Worm (Caenorhabditis elegans) whole organism, mixed stage, embryonic: Measurements from ENCODE around the gene lgc-36.

Source experiments
- M03D4.4 ChIP-seq: sonication (generic microtip); optimal IDR thresholded peaks from 2 replicates; lab custom pipeline; 2017; ENCODE audit warnings: mild to moderate bottlenecking, missing genetic modification characterization, missing compliant biosample characterization
- blmp-1 ChIP-seq: fragments of 150-350 bp; optimal IDR thresholded peaks from 2 replicates; lab custom pipeline; 2014; ENCODE audit warnings: missing biosample characterization, missing genetic modification characterization
- ceh-39 ChIP-seq: fragments of 150-350 bp; optimal IDR thresholded peaks from 2 replicates; lab custom pipeline; 2014; ENCODE audit warnings: missing biosample characterization, missing genetic modification characterization
- ceh-43 ChIP-seq: fragments of 200-800 bp; sonication (Bioruptor generic); optimal IDR thresholded peaks from 2 replicates; lab custom pipeline; 2018; ENCODE audit warnings: mild to moderate bottlenecking, missing genetic modification characterization, moderate library complexity, missing compliant biosample characterization
- ceh-83 ChIP-seq: fragments of 200-800 bp; sonication (Bioruptor generic); optimal IDR thresholded peaks from 2 replicates; lab custom pipeline; 2018; ENCODE audit warnings: mild to moderate bottlenecking, missing genetic modification characterization, missing compliant biosample characterization
- ces-1 ChIP-seq: fragments of 150-350 bp; optimal IDR thresholded peaks from 2 replicates; lab custom pipeline; 2014; ENCODE audit warnings: missing biosample characterization, missing genetic modification reagents, missing genetic modification characterization
- elt-1 ChIP-seq: sonication (generic microtip); optimal IDR thresholded peaks from 2 replicates; lab custom pipeline; 2017; ENCODE audit warnings: missing genetic modification characterization, mild to moderate bottlenecking, missing compliant biosample characterization, antibody characterized with exemption, moderate library complexity, borderline replicate concordance; ENCODE audit not compliant: insufficient read depth
- elt-3 ChIP-seq: fragments of 150-350 bp; optimal IDR thresholded peaks from 2 replicates; lab custom pipeline; 2014; ENCODE audit warnings: missing biosample characterization, missing genetic modification characterization
- flh-1 ChIP-seq: fragments of 200-800 bp; sonication (Bioruptor generic); optimal IDR thresholded peaks from 2 replicates; lab custom pipeline; 2018; ENCODE audit warnings: mild to moderate bottlenecking, missing genetic modification characterization, moderate library complexity, missing compliant biosample characterization
- ham-2 ChIP-seq: fragments of 200-800 bp; sonication (Bioruptor generic); optimal IDR thresholded peaks from 2 replicates; lab custom pipeline; 2018; ENCODE audit warnings: mild to moderate bottlenecking, missing genetic modification characterization, missing compliant biosample characterization
- hlh-1 ChIP-seq: fragments of 150-350 bp; optimal IDR thresholded peaks from 2 replicates; lab custom pipeline; 2014; ENCODE audit warnings: missing biosample characterization, missing genetic modification reagents, missing genetic modification characterization
- lin-13 ChIP-seq: fragments of 150-350 bp; optimal IDR thresholded peaks from 2 replicates; lab custom pipeline; 2014; ENCODE audit warnings: missing biosample characterization, missing genetic modification characterization
- lin-32 ChIP-seq: fragments of 200-800 bp; sonication (Bioruptor generic); optimal IDR thresholded peaks from 2 replicates; lab custom pipeline; 2018; ENCODE audit warnings: mild to moderate bottlenecking, missing genetic modification characterization, missing compliant biosample characterization
- lsy-2 ChIP-seq: fragments of 150-350 bp; optimal IDR thresholded peaks from 2 replicates; lab custom pipeline; 2014; ENCODE audit warnings: missing biosample characterization, missing genetic modification characterization
- mab-5 ChIP-seq: fragments of 150-350 bp; optimal IDR thresholded peaks from 2 replicates; lab custom pipeline; 2014; ENCODE audit warnings: missing biosample characterization, missing genetic modification characterization
- mep-1 ChIP-seq: fragments of 150-350 bp; optimal IDR thresholded peaks from 2 replicates; lab custom pipeline; 2017; ENCODE audit warnings: missing biosample characterization, missing genetic modification reagents, missing genetic modification characterization, inconsistent platforms
- mls-2 ChIP-seq: sonication (generic microtip); optimal IDR thresholded peaks from 2 replicates; lab custom pipeline; 2016; ENCODE audit warnings: mild to moderate bottlenecking, missing genetic modification characterization, moderate library complexity, missing compliant biosample characterization
- nhr-12 ChIP-seq: fragments of 150-350 bp; optimal IDR thresholded peaks from 2 replicates; lab custom pipeline; 2014; ENCODE audit warnings: missing biosample characterization, missing genetic modification characterization
- nhr-2 ChIP-seq: fragments of 150-350 bp; optimal IDR thresholded peaks from 2 replicates; lab custom pipeline; 2014; ENCODE audit warnings: missing biosample characterization, missing genetic modification characterization
- nhr-237 ChIP-seq: fragments of 150-350 bp; optimal IDR thresholded peaks from 2 replicates; lab custom pipeline; 2014; ENCODE audit warnings: missing biosample characterization, missing genetic modification characterization
- nhr-76 ChIP-seq: sonication (generic microtip); optimal IDR thresholded peaks from 2 replicates; lab custom pipeline; 2017; ENCODE audit warnings: missing biosample characterization, missing genetic modification characterization
- pha-4 ChIP-seq: fragments of 150-350 bp; optimal IDR thresholded peaks from 2 replicates; lab custom pipeline; 2018; ENCODE audit warnings: missing biosample characterization, missing genetic modification reagents, missing genetic modification characterization
- snpc-4 ChIP-seq: fragments of 150-350 bp; optimal IDR thresholded peaks from 2 replicates; lab custom pipeline; 2014; ENCODE audit warnings: missing biosample characterization, missing genetic modification characterization
- sptf-1 ChIP-seq: sonication (generic microtip); optimal IDR thresholded peaks from 2 replicates; lab custom pipeline; 2017; ENCODE audit warnings: mild to moderate bottlenecking, missing genetic modification characterization, moderate library complexity, missing compliant biosample characterization
- tbx-8 ChIP-seq: fragments of 200-800 bp; sonication (Bioruptor generic); optimal IDR thresholded peaks from 2 replicates; lab custom pipeline; 2018; ENCODE audit warnings: mild to moderate bottlenecking, missing genetic modification characterization, moderate library complexity, missing compliant biosample characterization
- unc-39 ChIP-seq: fragments of 150-350 bp; optimal IDR thresholded peaks from 2 replicates; lab custom pipeline; 2014; ENCODE audit warnings: missing biosample characterization, missing genetic modification characterization
- unc-62 ChIP-seq: fragments of 150-350 bp; optimal IDR thresholded peaks from 2 replicates; lab custom pipeline; 2014; ENCODE audit warnings: missing biosample characterization, missing genetic modification reagents, missing genetic modification characterization
- zip-8 ChIP-seq: fragments of 150-350 bp; optimal IDR thresholded peaks from 2 replicates; lab custom pipeline; 2014; ENCODE audit warnings: missing biosample characterization, missing genetic modification characterization
- ztf-11 ChIP-seq: fragments of 150-350 bp; optimal IDR thresholded peaks from 2 replicates; lab custom pipeline; 2014; ENCODE audit warnings: missing biosample characterization, missing genetic modification characterization

The lgc-36 gene

DNA sequence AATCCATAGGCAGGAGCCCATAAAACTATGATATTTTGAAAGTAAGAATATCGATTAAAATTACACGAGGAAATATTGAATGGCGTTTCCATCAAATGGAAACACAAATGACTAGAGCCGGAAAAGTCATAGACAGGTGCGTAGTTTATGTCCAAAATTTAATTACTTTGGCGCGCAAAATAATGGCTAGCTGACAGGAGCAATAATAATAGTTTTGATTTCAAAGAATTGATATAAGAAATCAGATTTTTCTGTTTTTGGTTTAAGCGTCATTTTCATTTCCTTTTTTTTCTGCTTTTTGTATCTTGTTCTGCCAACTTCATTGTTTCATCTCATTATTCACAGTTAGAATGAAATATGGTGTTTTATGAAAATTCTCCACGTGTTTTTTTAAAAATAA lies 4.2 kb upstream of the lgc-36 start, which contains the start of gene F07B10.4:
Gene F07B10.4 (minus strand): TSS at position 101 of the 400 bp plus-strand sequence.
- TF ChIP-seq elt-1 (tag; lab: Kevin White, UChicago) (no peak), M03D4.4 (no peak), lin-32 (GFP tag; lab: Kevin White, UChicago) (no peak), nhr-237 (tag; lab: Kevin White, UChicago) (no peak)

DNA sequence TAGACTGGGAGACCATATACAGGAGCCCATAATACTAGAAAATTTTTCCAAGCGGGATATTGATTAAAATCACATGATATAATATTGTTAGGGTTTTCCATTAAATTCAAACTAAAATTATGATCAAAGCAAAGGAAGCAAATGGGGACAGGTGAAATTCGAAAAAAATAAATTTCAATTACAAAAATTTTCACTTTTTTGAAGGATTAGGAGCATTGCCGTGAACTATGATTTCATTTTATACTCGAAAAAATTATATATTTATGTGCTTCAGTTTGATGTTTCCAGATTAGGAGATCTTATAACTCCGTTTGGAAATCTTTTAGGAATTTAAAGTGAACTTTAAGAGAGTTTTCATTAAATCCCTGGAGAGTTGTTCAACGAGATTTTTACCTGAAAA lies 1.8 kb upstream of the lgc-36 start, which contains the start of gene F07B10.7:
Gene F07B10.7 (minus strand): TSS at position 101 of the 400 bp plus-strand sequence.
- no peak for TF ChIP-seq nhr-237 (tag; lab: Kevin White, UChicago)
- no peak for TF ChIP-seq lsy-2 (tag; lab: Kevin White, UChicago)
- no peak for TF ChIP-seq M03D4.4
- TF ChIP-seq snpc-4 (tag; lab: Kevin White, UChicago): no peak
- no peak for TF ChIP-seq ztf-11 (tag; lab: Kevin White, UChicago)
- TF ChIP-seq mls-2 (tag; lab: Kevin White, UChicago): no peak
- no peak for TF ChIP-seq mep-1 (tag; lab: Kevin White, UChicago)
- TF ChIP-seq lin-32 (GFP tag; lab: Kevin White, UChicago): no peak
- TF ChIP-seq nhr-2 (tag; lab: Kevin White, UChicago): no peak
- TF ChIP-seq zip-8 (tag; lab: Kevin White, UChicago): no peak
- no peak for TF ChIP-seq nhr-12
- TF ChIP-seq tbx-8: no peak
- no peak for TF ChIP-seq elt-1 (tag; lab: Kevin White, UChicago)
- no peak for TF ChIP-seq ceh-83
- TF ChIP-seq sptf-1 (tag; lab: Kevin White, UChicago): no peak
- TF ChIP-seq ceh-39 (tag; lab: Kevin White, UChicago): no peak
- no peak for TF ChIP-seq nhr-76 (tag; lab: Kevin White, UChicago)
- no peak for TF ChIP-seq unc-39 (tag; lab: Kevin White, UChicago)

ce11 chrV:11254980-11255379 lies 3.8 kb downstream of the lgc-36 start, which contains the start of gene srsx-31:
Gene srsx-31, minus strand, starts transcription at chrV:11255080.
- TF ChIP-seq nhr-237 (tag; lab: Kevin White, UChicago) (no peak), nhr-76 (tag; lab: Kevin White, UChicago) (no peak), nhr-12 (no peak), mab-5 (tag; lab: Kevin White, UChicago) (no peak), nhr-2 (tag; lab: Kevin White, UChicago) (no peak)

DNA sequence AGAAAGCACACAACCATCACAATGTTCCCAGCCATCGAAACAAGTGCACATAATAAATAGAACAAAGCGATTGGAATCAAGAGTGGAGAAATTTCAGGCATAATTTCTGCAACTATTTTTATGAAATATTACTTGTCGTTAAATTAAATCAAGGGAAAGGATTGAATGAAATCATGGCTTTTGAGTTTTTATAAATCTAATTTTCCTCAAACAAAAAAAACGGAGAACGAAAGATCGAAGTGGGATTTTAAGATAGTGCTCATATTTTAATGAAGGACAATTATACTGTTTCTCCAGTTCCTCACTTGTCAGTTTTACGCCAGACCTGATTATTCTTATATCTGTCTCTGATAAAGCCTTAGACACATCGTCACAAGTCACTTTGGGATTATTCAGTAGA lies 6.4 kb downstream of the lgc-36 start, which contains the start of gene srsx-33:
Gene srsx-33 (minus strand): TSS at position 101 of the 400 bp plus-strand sequence.
- no peak for TF ChIP-seq elt-1 (tag; lab: Kevin White, UChicago)
- no peak for TF ChIP-seq lin-32 (GFP tag; lab: Kevin White, UChicago)
- TF ChIP-seq zip-8 (tag; lab: Kevin White, UChicago): no peak
- TF ChIP-seq ham-2 (GFP tag; lab: Kevin White, UChicago): no peak
- no peak for TF ChIP-seq elt-3 (tag; lab: Kevin White, UChicago)
- TF ChIP-seq, all 35 proteins: peak for 0

ce11 chrV:11251798-11252197 lies 7.0 kb downstream of the lgc-36 start:
- TF ChIP-seq mls-2 (tag; lab: Kevin White, UChicago): no peak
- no peak for TF ChIP-seq elt-3 (tag; lab: Kevin White, UChicago)
- TF ChIP-seq flh-1 (GFP tag; lab: Kevin White, UChicago): no peak
- TF ChIP-seq pha-4 (tag; lab: Kevin White, UChicago): no peak
- TF ChIP-seq ztf-11 (tag; lab: Kevin White, UChicago): no peak
- no peak for TF ChIP-seq nhr-237 (tag; lab: Kevin White, UChicago)
- TF ChIP-seq ceh-43 (GFP tag; lab: Kevin White, UChicago): no peak
- no peak for TF ChIP-seq snpc-4 (tag; lab: Kevin White, UChicago)
- no peak for TF ChIP-seq ceh-83
- TF ChIP-seq blmp-1: no peak
- TF ChIP-seq hlh-1 (tag; lab: Kevin White, UChicago): no peak
- TF ChIP-seq nhr-76 (tag; lab: Kevin White, UChicago): no peak
- no peak for TF ChIP-seq M03D4.4
- TF ChIP-seq lin-32 (GFP tag; lab: Kevin White, UChicago): no peak
- no peak for TF ChIP-seq unc-62 (GFP tag; lab: Kevin White, UChicago)
- TF ChIP-seq zip-8 (tag; lab: Kevin White, UChicago): no peak
- TF ChIP-seq unc-39 (tag; lab: Kevin White, UChicago): no peak
- TF ChIP-seq lin-13 (tag; lab: Kevin White, UChicago): no peak
- no peak for TF ChIP-seq ces-1 (GFP tag; lab: Kevin White, UChicago)
